Fruit fly (Drosophila melanogaster): Measurements from ENCODE around the gene CG13066.

DNA sequence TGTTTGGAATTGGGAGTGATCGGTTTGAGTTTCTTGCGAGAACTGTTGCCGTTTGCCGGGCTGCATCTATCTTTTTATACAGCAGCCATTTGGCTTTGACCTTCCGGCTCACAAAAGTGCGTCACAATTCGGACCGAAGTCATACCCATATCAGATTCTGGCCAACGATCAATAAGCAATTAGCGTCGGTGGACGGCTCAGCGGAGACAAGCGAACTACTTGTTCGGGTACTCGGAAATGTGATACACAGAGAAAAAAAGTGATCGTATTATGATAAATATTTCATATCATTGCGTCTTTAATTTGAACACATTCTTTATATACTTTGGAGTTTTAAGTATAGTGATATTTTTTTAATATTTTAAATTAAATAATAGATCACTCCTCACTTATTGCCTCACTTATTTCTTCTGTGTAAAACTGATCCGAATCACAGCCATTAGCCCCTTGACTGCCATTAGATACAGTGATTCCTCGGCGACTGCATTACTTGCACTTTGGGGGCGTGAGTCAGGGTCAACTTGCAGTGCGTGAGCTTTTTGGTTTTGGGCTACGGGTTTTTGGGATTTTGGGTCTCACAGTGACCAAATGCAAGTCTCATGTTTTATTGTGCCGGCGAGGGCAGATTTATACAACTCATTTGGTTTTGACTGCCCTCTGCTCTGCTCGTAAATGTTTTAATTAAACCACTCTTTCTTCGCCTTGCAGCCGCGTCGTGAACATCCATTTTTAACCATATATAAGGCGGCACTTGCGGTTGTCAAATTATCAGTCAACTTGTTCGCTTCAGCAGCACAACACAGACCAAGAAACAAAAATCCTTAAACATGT, 33.3 kb downstream of the CG13066 start, which contains the start of the genes CG13043 and CG13063:
- TF ChIP-seq EcR (GFP tag; optimal IDR thresholded peaks at IDR 0.05) (no peak), CG32121 (GFP tag; IDR thresholded peaks at IDR 0.05) (no peak), gl (tag; optimal IDR thresholded peaks at IDR 0.05) (no peak), CG9948 (tag; optimal IDR thresholded peaks at IDR 0.05) (no peak), CG12605 (GFP tag; IDR thresholded peaks at IDR 0.05) (no peak), CG10348 (GFP tag; IDR thresholded peaks at IDR 0.05) (no peak), D1 (tag; optimal IDR thresholded peaks at IDR 0.05) (no peak), Pif1A (GFP tag; optimal IDR thresholded peaks at IDR 0.05) (no peak), CG15710 (tag; optimal IDR thresholded peaks at IDR 0.05) (no peak), fd96Ca (GFP tag; IDR thresholded peaks at IDR 0.05) (no peak), CG8159 (tag; optimal IDR thresholded peaks at IDR 0.05) (no peak), CG34367 (tag; optimal IDR thresholded peaks at IDR 0.05) (no peak), CG8301 (tag; optimal IDR thresholded peaks at IDR 0.05) (no peak), rn (GFP tag; IDR thresholded peaks at IDR 0.05) (no peak)

Data from whole organism, pupa.